Worm (Caenorhabditis elegans): ENCODE data around the gene hpr-17.

hpr-17 gene

ce11 chrII:13195706-13196417, 39.0 kb upstream of the hpr-17 start:
- TF ChIP-seq ceh-88 (GFP tag; IDR thresholded peaks at IDR 0.05), result no peak
- no peak for TF ChIP-seq nhr-20 (tag; optimal IDR thresholded peaks at IDR 0.05)
- peak; percentile 17 for TF ChIP-seq nhr-90 (tag; optimal IDR thresholded peaks at IDR 0.05; ENCODE audit: poor library complexity)

ce11 chrII:13195163-13195562, 38.3 kb upstream of the hpr-17 start, which contains the start of gene lec-1:
Gene lec-1 (plus strand): TSS chrII:13195549.
- TF ChIP-seq aha-1 (tag; optimal IDR thresholded peaks at IDR 0.05) (no peak), nhr-47 (tag; optimal IDR thresholded peaks at IDR 0.05) (peak; percentile 55), ets-5 (GFP tag; IDR thresholded peaks at IDR 0.05) (no peak), dsc-1 (tag; optimal IDR thresholded peaks at IDR 0.05) (peak; percentile 58), F16B12.6 (tag; optimal IDR thresholded peaks at IDR 0.05) (no peak), fkh-8 (tag; optimal IDR thresholded peaks at IDR 0.05) (peak; percentile 50), swsn-7 (tag; optimal IDR thresholded peaks at IDR 0.05) (peak; percentile 48), fkh-10 (GFP tag; optimal IDR thresholded peaks at IDR 0.05) (peak; percentile 5), mab-9 (GFP tag; IDR thresholded peaks at IDR 0.05) (no peak), lin-13 (GFP tag; optimal IDR thresholded peaks at IDR 0.05) (no peak), blmp-1 (tag; optimal IDR thresholded peaks at IDR 0.05) (peak; percentile 41), nhr-77 (tag; optimal IDR thresholded peaks at IDR 0.05) (peak; percentile 67), zip-4 (GFP tag; optimal IDR thresholded peaks at IDR 0.05) (no peak), tbx-2 (tag; optimal IDR thresholded peaks at IDR 0.05) (peak; percentile 48), irx-1 (tag; optimal IDR thresholded peaks at IDR 0.05) (peak; percentile 14), grh-1 (GFP tag; IDR thresholded peaks at IDR 0.05) (no peak), dpl-1 (GFP tag; optimal IDR thresholded peaks at IDR 0.05) (peak; percentile 9 to 32 (median 16)), nhr-85 (tag) (peak; percentile 80), ceh-8 (GFP tag; optimal IDR thresholded peaks at IDR 0.05) (no peak), sox-4 (tag; optimal IDR thresholded peaks at IDR 0.05) (no peak), C34B4.2 (tag; optimal IDR thresholded peaks at IDR 0.05) (no peak), elt-2 (tag; optimal IDR thresholded peaks at IDR 0.05) (peak; percentile 3), efl-1 (optimal IDR thresholded peaks at IDR 0.05) (peak; percentile 64 to 77), efl-1 (GFP tag; optimal IDR thresholded peaks at IDR 0.05 in 1 of 2) (peak; percentile 15 to 50), egl-13 (tag; optimal IDR thresholded peaks at IDR 0.05) (no peak), lsy-2 (tag; optimal IDR thresholded peaks at IDR 0.05) (peak; percentile 16 to 73), unc-98 (GFP tag; IDR thresholded peaks at IDR 0.05) (no peak), nhr-237 (tag; optimal IDR thresholded peaks at IDR 0.05) (no peak), fos-1 (tag; optimal IDR thresholded peaks at IDR 0.05) (peak; percentile 46), unc-130 (tag; optimal IDR thresholded peaks at IDR 0.05) (no peak), snu-23 (GFP tag; optimal IDR thresholded peaks at IDR 0.05) (peak; percentile 71), ztf-4 (tag; optimal IDR thresholded peaks at IDR 0.05) (no peak), C16A3.4 (tag; optimal IDR thresholded peaks at IDR 0.05) (peak; percentile 11), lin-35 (GFP tag; optimal IDR thresholded peaks at IDR 0.05) (peak; percentile 49 to 52), mdl-1 (tag; optimal IDR thresholded peaks at IDR 0.05) (peak in 1 of 2 experiments; percentile 18), nhr-90 (tag; optimal IDR thresholded peaks at IDR 0.05; ENCODE audit: poor library complexity) (no peak), nhr-84 (tag; optimal IDR thresholded peaks at IDR 0.05) (no peak), sptf-1 (tag; optimal IDR thresholded peaks at IDR 0.05) (no peak), elt-3 (tag; optimal IDR thresholded peaks at IDR 0.05) (no peak), nhr-71 (tag; optimal IDR thresholded peaks at IDR 0.05) (peak; percentile 70), hpl-2 (GFP tag; optimal IDR thresholded peaks at IDR 0.05) (no peak), aly-2 (tag; optimal IDR thresholded peaks at IDR 0.05) (peak; percentile 14), lin-14 (GFP tag; optimal IDR thresholded peaks at IDR 0.05) (peak; percentile 90), pag-3 (tag; optimal IDR thresholded peaks at IDR 0.05; ENCODE audit: borderline replicate concordance, insufficient read depth) (no peak), mep-1 (tag; optimal IDR thresholded peaks at IDR 0.05) (peak; percentile 8), tlp-1 (tag; optimal IDR thresholded peaks at IDR 0.05) (no peak), ceh-90 (tag; optimal IDR thresholded peaks at IDR 0.05) (no peak), unc-86 (tag; optimal IDR thresholded peaks at IDR 0.05) (peak; percentile 13), pax-3 (tag; optimal IDR thresholded peaks at IDR 0.05) (no peak)
